ENCODE assay signal across 4 fruit fly cellular contexts in the genomic region with DNA sequence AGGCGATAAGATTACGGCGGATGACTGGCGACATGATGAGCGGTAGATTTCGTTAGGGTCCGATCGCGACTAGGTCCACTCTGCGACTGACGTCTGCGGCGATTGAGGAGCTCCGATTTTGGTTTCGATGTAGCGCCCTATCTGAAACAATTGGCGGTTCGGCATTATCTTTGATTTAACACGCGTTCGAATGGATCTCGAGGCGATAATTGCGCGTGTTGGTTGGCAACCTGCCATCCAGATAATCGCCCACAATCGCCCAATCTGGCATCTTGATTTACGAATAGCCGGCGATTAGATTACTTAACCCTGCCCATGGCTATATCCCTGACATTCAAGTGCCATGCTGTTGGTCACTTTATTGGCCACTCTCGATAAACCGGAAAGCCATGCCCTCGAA.
TF ChIP-seq lines count a peak whose summit lies in the region.

No protein-coding gene starts in this region.

- TF ChIP-seq CTCF in whole organism, embryonic (GFP tag; optimal IDR thresholded peaks at IDR 0.05; lab: Kevin White, UChicago) = no peak

TF ChIP-seq in whole organism, adult, 20 proteins besides CTCF, POLR2A, EP300 and RAD21:
- no peak for TF ChIP-seq CG7045 (GFP tag; optimal IDR thresholded peaks at IDR 0.05; lab: Kevin White, UChicago)
- no peak for TF ChIP-seq CG11617 (GFP tag; optimal IDR thresholded peaks at IDR 0.05; lab: Kevin White, UChicago)
- peak; percentile 67 for TF ChIP-seq cic (GFP tag; optimal IDR thresholded peaks at IDR 0.05; lab: Kevin White, UChicago)
- TF ChIP-seq CG12768 (GFP tag; optimal IDR thresholded peaks at IDR 0.05; lab: Kevin White, UChicago) = peak; percentile 24
- TF ChIP-seq Mnt (GFP tag; optimal IDR thresholded peaks at IDR 0.05; lab: Kevin White, UChicago) = peak; percentile 41
- TF ChIP-seq Crg-1 (GFP tag; optimal IDR thresholded peaks at IDR 0.05; lab: Kevin White, UChicago) = no peak
- no peak for TF ChIP-seq CG14711 (tag; optimal IDR thresholded peaks at IDR 0.05; lab: Kevin White, UChicago)
- no peak for TF ChIP-seq cnc (optimal IDR thresholded peaks at IDR 0.05; lab: Kevin White, UChicago)
- no peak for TF ChIP-seq pad (GFP tag; optimal IDR thresholded peaks at IDR 0.05; lab: Kevin White, UChicago)
- TF ChIP-seq bab1 (GFP tag; optimal IDR thresholded peaks at IDR 0.05; lab: Kevin White, UChicago) = no peak
- no peak for TF ChIP-seq CG33017 (tag; optimal IDR thresholded peaks at IDR 0.05; lab: Kevin White, UChicago)
- no peak for TF ChIP-seq tj (GFP tag; optimal IDR thresholded peaks at IDR 0.05; lab: Kevin White, UChicago)
- TF ChIP-seq CG1620 (GFP tag; optimal IDR thresholded peaks at IDR 0.05; lab: Kevin White, UChicago) = no peak
- no peak for TF ChIP-seq CG7101 (tag; optimal IDR thresholded peaks at IDR 0.05; lab: Kevin White, UChicago)
- TF ChIP-seq ovo (GFP tag; optimal IDR thresholded peaks at IDR 0.05; lab: Kevin White, UChicago) = no peak
- no peak for TF ChIP-seq CG5204 (GFP tag; optimal IDR thresholded peaks at IDR 0.05; lab: Kevin White, UChicago)
- peak; percentile 40 for TF ChIP-seq kay (GFP tag; lab: Kevin White, UChicago; ENCODE audit: borderline replicate concordance)
- TF ChIP-seq toe (GFP tag; optimal IDR thresholded peaks at IDR 0.05; lab: Kevin White, UChicago) = no peak
- TF ChIP-seq Clk (GFP tag; optimal IDR thresholded peaks at IDR 0.05; lab: Kevin White, UChicago) = no peak
- no peak for TF ChIP-seq Hr96 (GFP tag; optimal IDR thresholded peaks at IDR 0.05; lab: Kevin White, UChicago)

TF ChIP-seq in whole organism, embryonic, 481 proteins besides CTCF, POLR2A, EP300 and RAD21 (continues in another document):
- TF ChIP-seq BEAF-32 (GFP tag; optimal IDR thresholded peaks at IDR 0.05; lab: Kevin White, UChicago) (no peak), cad (GFP tag; optimal IDR thresholded peaks at IDR 0.05; lab: Kevin White, UChicago) (no peak), bsh (GFP tag; optimal IDR thresholded peaks at IDR 0.05; lab: Kevin White, UChicago) (no peak), disco-r (GFP tag; optimal IDR thresholded peaks at IDR 0.05; lab: Kevin White, UChicago) (no peak), ara (GFP tag; IDR thresholded peaks at IDR 0.05; lab: Robert Waterston, UW) (no peak), Dref (GFP tag; IDR thresholded peaks at IDR 0.05; lab: Robert Waterston, UW) (no peak), CG17912 (GFP tag; optimal IDR thresholded peaks at IDR 0.05; lab: Kevin White, UChicago) (no peak), hb (GFP tag; IDR thresholded peaks at IDR 0.05; lab: Robert Waterston, UW; ENCODE audit: partially characterized antibody) (no peak), Dad (GFP tag; optimal IDR thresholded peaks at IDR 0.05; lab: Kevin White, UChicago) (no peak), ham (GFP tag; IDR thresholded peaks at IDR 0.05; lab: Robert Waterston, UW) (no peak), Usf (GFP tag; optimal IDR thresholded peaks at IDR 0.05; lab: Kevin White, UChicago) (no peak), Sry-δ (GFP tag; optimal IDR thresholded peaks at IDR 0.05; lab: Kevin White, UChicago) (no peak), CG5953 (GFP tag; IDR thresholded peaks at IDR 0.05; lab: Robert Waterston, UW) (no peak), hth (optimal IDR thresholded peaks at IDR 0.05; lab: Kevin White, UChicago) (no peak), vnd (GFP tag; IDR thresholded peaks at IDR 0.05; lab: Robert Waterston, UW; ENCODE audit: partially characterized antibody) (0 out of 3 replicates have a peak, but pooled peaks have one; percentile 34), grn (GFP tag; optimal IDR thresholded peaks at IDR 0.05; lab: Kevin White, UChicago) (peak; percentile 99), BtbVII (GFP tag; optimal IDR thresholded peaks at IDR 0.05; lab: Kevin White, UChicago) (peak; percentile 5), exex (tag; optimal IDR thresholded peaks at IDR 0.05; lab: Kevin White, UChicago) (peak; percentile 96), CG13894 (tag; optimal IDR thresholded peaks at IDR 0.05; lab: Kevin White, UChicago) (no peak), Hr51 (GFP tag; optimal IDR thresholded peaks at IDR 0.05; lab: Kevin White, UChicago) (no peak), prd (optimal IDR thresholded peaks at IDR 0.05; lab: Kevin White, UChicago) (no peak), prd (GFP tag; IDR thresholded peaks at IDR 0.05; lab: Robert Waterston, UW) (no peak), chinmo (GFP tag; IDR thresholded peaks at IDR 0.05; lab: Robert Waterston, UW; ENCODE audit: partially characterized antibody) (0 out of 4 replicates have a peak, but pooled peaks have one; percentile 49)

TF ChIP-seq in whole organism, prepupa, 60 proteins besides CTCF, POLR2A, EP300 and RAD21:
- TF ChIP-seq Eip75B (GFP tag; optimal IDR thresholded peaks at IDR 0.05; lab: Kevin White, UChicago) (no peak), CG9139 (GFP tag; optimal IDR thresholded peaks at IDR 0.05; lab: Kevin White, UChicago) (no peak), CG15336 (GFP tag; IDR thresholded peaks at IDR 0.05; lab: Robert Waterston, UW) (no peak), eg (GFP tag; IDR thresholded peaks at IDR 0.05; lab: Robert Waterston, UW) (no peak), Met (GFP tag; optimal IDR thresholded peaks at IDR 0.05; lab: Kevin White, UChicago) (no peak), vri (GFP tag; optimal IDR thresholded peaks at IDR 0.05; lab: Kevin White, UChicago) (peak; percentile 69), Eip93F (GFP tag; optimal IDR thresholded peaks at IDR 0.05; lab: Kevin White, UChicago) (no peak), svp (GFP tag; lab: Kevin White, UChicago) (peak; percentile 75)

TF ChIP-seq in whole organism, wandering third instar larva, 38 proteins besides CTCF, POLR2A, EP300 and RAD21:
- TF ChIP-seq h (GFP tag; optimal IDR thresholded peaks at IDR 0.05; lab: Kevin White, UChicago) (peak; percentile 94), jim (GFP tag; optimal IDR thresholded peaks at IDR 0.05; lab: Kevin White, UChicago) (no peak)
